Fruit fly (Drosophila melanogaster) whole organism, adult: ENCODE data around the gene soti.

Experiments used
- CG1620 ChIP-seq: fragments of 200-800 bp; sonication (Bioruptor generic); optimal IDR thresholded peaks from 2 replicates; lab custom pipeline; 2016; ENCODE audit warnings: missing biosample characterization, missing genetic modification characterization
- pad ChIP-seq: fragments of 200-800 bp; sonication (Bioruptor generic); optimal IDR thresholded peaks from 3 replicates; lab custom pipeline; 2017; ENCODE audit warnings: missing biosample characterization, missing genetic modification characterization, mild to moderate bottlenecking, moderate library complexity, missing genetic modification reagents

dm6 chr3R:14354599-14354998 is 26.9 kb downstream of the soti start:
- TF ChIP-seq CG1620 (no peak), pad (GFP tag; lab: Kevin White, UChicago) (no peak)
